Fruit fly (Drosophila melanogaster) whole organism, embryonic: Measurements from ENCODE around the gene brm.

Experiments
- Aef1 ChIP-seq: fragments of 200-800 bp; sonication (Bioruptor generic); IDR thresholded peaks from 3 replicates; pipeline ENCODE4 v1.3.6; 2022; ENCODE audit warnings: missing biosample characterization, missing genetic modification characterization
- Asciz ChIP-seq: fragments of 200-800 bp; sonication (Bioruptor generic); optimal IDR thresholded peaks from 2 replicates; lab custom pipeline; 2017; ENCODE audit warnings: missing biosample characterization, mild to moderate bottlenecking, missing genetic modification characterization, missing genetic modification reagents
- CG10979 ChIP-seq: fragments of 200-800 bp; sonication (Bioruptor generic); optimal IDR thresholded peaks from 2 replicates; lab custom pipeline; 2018; ENCODE audit warnings: missing biosample characterization, mild to moderate bottlenecking, missing genetic modification characterization, moderate library complexity
- CG11696 ChIP-seq: fragments of 200-800 bp; sonication (Bioruptor generic); IDR thresholded peaks from 2 replicates; pipeline ENCODE4 v1.3.6; 2022; ENCODE audit warnings: missing biosample characterization, missing genetic modification characterization
- CG12155 ChIP-seq: fragments of 200-800 bp; sonication (Bioruptor generic); optimal IDR thresholded peaks from 3 replicates; lab custom pipeline; 2016; ENCODE audit warnings: missing biosample characterization, missing genetic modification characterization
- CG13287 ChIP-seq: fragments of 200-800 bp; sonication (Bioruptor generic); IDR thresholded peaks from 2 replicates; pipeline ENCODE4 v1.3.6; 2022; ENCODE audit warnings: missing biosample characterization, missing genetic modification characterization; ENCODE audit not compliant: partially characterized antibody
- CG14441 ChIP-seq: fragments of 200-800 bp; sonication (Bioruptor generic); IDR thresholded peaks from 2 replicates; pipeline ENCODE4 v1.3.6; 2022; ENCODE audit warnings: missing biosample characterization, missing genetic modification characterization
- CG15011 ChIP-seq: fragments of 200-800 bp; sonication (Bioruptor generic); optimal IDR thresholded peaks from 3 replicates; lab custom pipeline; 2018; ENCODE audit warnings: missing biosample characterization, mild to moderate bottlenecking, missing genetic modification characterization
- CG1529 ChIP-seq: fragments of 200-800 bp; sonication (Bioruptor generic); optimal IDR thresholded peaks from 3 replicates; lab custom pipeline; 2018; ENCODE audit warnings: missing biosample characterization, missing genetic modification characterization
- CG15514 ChIP-seq: fragments of 200-800 bp; sonication (Bioruptor generic); optimal IDR thresholded peaks from 3 replicates; lab custom pipeline; 2017; ENCODE audit warnings: missing biosample characterization, missing genetic modification characterization, mild to moderate bottlenecking, moderate library complexity, missing genetic modification reagents
- CG18262 ChIP-seq: fragments of 200-800 bp; optimal IDR thresholded peaks from 3 replicates; lab custom pipeline; 2019; ENCODE audit warnings: missing biosample characterization, mild to moderate bottlenecking, missing genetic modification characterization, moderate library complexity
- CG2678 ChIP-seq: fragments of 200-800 bp; sonication (Bioruptor generic); optimal IDR thresholded peaks from 3 replicates; lab custom pipeline; 2019; ENCODE audit warnings: missing biosample characterization, mild to moderate bottlenecking, missing genetic modification characterization, moderate library complexity
- CG2889 ChIP-seq: fragments of 200-800 bp; sonication (Bioruptor generic); IDR thresholded peaks from 3 replicates; pipeline ENCODE4 v1.3.6; 2022; ENCODE audit warnings: missing biosample characterization, missing genetic modification characterization
- CG32532 ChIP-seq: fragments of 200-800 bp; sonication (Bioruptor generic); IDR thresholded peaks from 2 replicates; pipeline ENCODE4 v1.3.6; 2022; ENCODE audit warnings: missing biosample characterization, missing genetic modification characterization
- CG4360 ChIP-seq: fragments of 200-800 bp; sonication (Bioruptor generic); IDR thresholded peaks from 2 replicates; pipeline ENCODE4 v1.3.6; 2022; ENCODE audit warnings: missing biosample characterization, missing genetic modification characterization
- CG6254 ChIP-seq: fragments of 200-800 bp; sonication (Bioruptor generic); optimal IDR thresholded peaks from 3 replicates; lab custom pipeline; 2017; ENCODE audit warnings: mild to moderate bottlenecking, missing biosample characterization, missing genetic modification reagents, missing genetic modification characterization
- CG8281 ChIP-seq: fragments of 200-800 bp; sonication (Bioruptor generic); optimal IDR thresholded peaks from 2 replicates; lab custom pipeline; 2018; ENCODE audit warnings: missing biosample characterization, mild to moderate bottlenecking, missing genetic modification characterization, moderate library complexity
- CG9727 ChIP-seq: fragments of 200-800 bp; sonication (Bioruptor generic); optimal IDR thresholded peaks from 3 replicates; lab custom pipeline; 2017; ENCODE audit warnings: missing biosample characterization, mild to moderate bottlenecking, missing genetic modification characterization
- Dek ChIP-seq: fragments of 200-800 bp; sonication (Bioruptor generic); optimal IDR thresholded peaks from 3 replicates; lab custom pipeline; 2019; ENCODE audit warnings: missing biosample characterization, mild to moderate bottlenecking, missing genetic modification characterization, moderate library complexity
- E2f2 ChIP-seq: fragments of 200-800 bp; sonication (Bioruptor generic); IDR thresholded peaks from 2 replicates; pipeline ENCODE4 v1.3.6; 2022; ENCODE audit warnings: missing biosample characterization, missing genetic modification characterization
- Fer3 ChIP-seq: fragments of 200-800 bp; sonication (Bioruptor generic); optimal IDR thresholded peaks from 2 replicates; lab custom pipeline; 2018; ENCODE audit warnings: missing biosample characterization, mild to moderate bottlenecking, missing genetic modification characterization, moderate library complexity
- Gug ChIP-seq: fragments of 200-800 bp; sonication (Bioruptor generic); IDR thresholded peaks from 4 replicates; pipeline ENCODE4 v1.3.6; 2022; ENCODE audit warnings: missing biosample characterization, missing genetic modification characterization
- HmgZ ChIP-seq: fragments of 200-800 bp; sonication (Bioruptor generic); optimal IDR thresholded peaks from 2 replicates; lab custom pipeline; 2018; ENCODE audit warnings: missing biosample characterization, mild to moderate bottlenecking, missing genetic modification characterization
- Hr51 ChIP-seq, 2 experiments: fragments of 200-800 bp; sonication (Bioruptor generic); optimal IDR thresholded peaks; 2 replicates in 1 of 2; 3 replicates in 1 of 2; lab custom pipeline; 2016 to 2018; ENCODE audit warnings: missing biosample characterization in 2 of 2, missing genetic modification characterization in 2 of 2, mild to moderate bottlenecking in 1 of 2, moderate library complexity in 1 of 2
- Mrtf ChIP-seq: fragments of 200-800 bp; sonication (Bioruptor generic); IDR thresholded peaks from 3 replicates; pipeline ENCODE4 v1.3.6; 2022; ENCODE audit warnings: missing biosample characterization, missing genetic modification characterization
- Myb ChIP-seq: fragments of 200-800 bp; sonication (Bioruptor generic); optimal IDR thresholded peaks from 2 replicates; lab custom pipeline; 2016; ENCODE audit warnings: missing biosample characterization, missing genetic modification characterization
- PHDP ChIP-seq: fragments of 200-800 bp; sonication (Bioruptor generic); optimal IDR thresholded peaks from 3 replicates; lab custom pipeline; 2018; ENCODE audit warnings: missing biosample characterization, mild to moderate bottlenecking, missing genetic modification characterization, moderate library complexity
- Rfx ChIP-seq: fragments of 200-800 bp; sonication (Bioruptor generic); IDR thresholded peaks from 2 replicates; pipeline ENCODE4 v1.3.6; 2022; ENCODE audit warnings: missing biosample characterization, missing genetic modification characterization
- Stat92E ChIP-seq, 3 experiments: fragments of >200 bp in 2 of 3; fragments of 200-800 bp in 1 of 3; sonication (Bioruptor generic) in 1 of 3; optimal IDR thresholded peaks; 2 replicates each; lab custom pipeline; 2017 to 2019; ENCODE audit warnings: missing biosample characterization in 3 of 3, missing genetic modification characterization in 3 of 3, mild to moderate bottlenecking in 1 of 3, moderate library complexity in 1 of 3
- Tbp ChIP-seq: fragments of >200 bp; optimal IDR thresholded peaks from 2 replicates; lab custom pipeline; 2018; ENCODE audit warnings: missing biosample characterization, missing genetic modification characterization
- bab2 ChIP-seq: fragments of 200-800 bp; sonication (Bioruptor generic); optimal IDR thresholded peaks from 2 replicates; lab custom pipeline; 2016; ENCODE audit warnings: missing biosample characterization, missing genetic modification characterization
- caup ChIP-seq: fragments of 200-800 bp; sonication (Bioruptor generic); optimal IDR thresholded peaks from 3 replicates; lab custom pipeline; 2017; ENCODE audit warnings: missing biosample characterization, mild to moderate bottlenecking, missing genetic modification characterization, moderate library complexity; ENCODE audit not compliant: severe bottlenecking
- cg ChIP-seq: fragments of 200-800 bp; sonication (Bioruptor generic); optimal IDR thresholded peaks from 3 replicates; lab custom pipeline; 2019; ENCODE audit warnings: missing biosample characterization, mild to moderate bottlenecking, missing genetic modification characterization, moderate library complexity
- chif ChIP-seq, 2 experiments: fragments of 200-800 bp; sonication (Bioruptor generic); optimal IDR thresholded peaks; 3 replicates each; lab custom pipeline; 2016; ENCODE audit warnings: missing biosample characterization in 2 of 2, missing genetic modification characterization in 2 of 2
- dysf ChIP-seq: fragments of 200-800 bp; sonication (Bioruptor generic); IDR thresholded peaks from 3 replicates; pipeline ENCODE4 v1.3.6; 2022; ENCODE audit warnings: missing biosample characterization, missing genetic modification characterization
- fd3F ChIP-seq: fragments of 200-800 bp; sonication (Bioruptor generic); optimal IDR thresholded peaks from 2 replicates; lab custom pipeline; 2018; ENCODE audit warnings: missing biosample characterization, mild to moderate bottlenecking, missing genetic modification characterization, moderate library complexity
- ftz-f1 ChIP-seq: fragments of 200-800 bp; sonication (Bioruptor generic); optimal IDR thresholded peaks from 2 replicates; lab custom pipeline; 2016; ENCODE audit warnings: missing biosample characterization, missing genetic modification characterization
- fu2 ChIP-seq: fragments of 200-800 bp; sonication (Bioruptor generic); optimal IDR thresholded peaks from 2 replicates; lab custom pipeline; 2016; ENCODE audit warnings: missing biosample characterization, missing genetic modification characterization
- gem ChIP-seq: fragments of 200-800 bp; sonication (Bioruptor generic); optimal IDR thresholded peaks from 2 replicates; lab custom pipeline; 2019; ENCODE audit warnings: missing biosample characterization, mild to moderate bottlenecking, missing genetic modification characterization, moderate library complexity
- hkb ChIP-seq, 2 experiments: fragments of 200-800 bp in 1 of 2; fragments of >200 bp in 1 of 2; sonication (Bioruptor generic) in 1 of 2; IDR thresholded peaks in 1 of 2; optimal IDR thresholded peaks in 1 of 2; 2 replicates each; pipeline versions ENCODE4 v1.3.6 to Lab custom; 2017 to 2022; ENCODE audit warnings: missing biosample characterization in 1 of 2, missing genetic modification characterization in 1 of 2
- lbe ChIP-seq: fragments of 200-800 bp; sonication (Bioruptor generic); optimal IDR thresholded peaks from 2 replicates; lab custom pipeline; 2016; ENCODE audit warnings: missing biosample characterization, mild to moderate bottlenecking, missing genetic modification characterization
- pho ChIP-seq: fragments of 200-800 bp; sonication (Bioruptor generic); optimal IDR thresholded peaks from 2 replicates; lab custom pipeline; 2016; ENCODE audit warnings: missing biosample characterization, missing genetic modification characterization
- phol ChIP-seq: fragments of 200-800 bp; sonication (Bioruptor generic); optimal IDR thresholded peaks from 3 replicates; lab custom pipeline; 2018; ENCODE audit warnings: missing biosample characterization, mild to moderate bottlenecking, missing genetic modification characterization, moderate library complexity
- run ChIP-seq: fragments of 200-800 bp; sonication (Bioruptor generic); optimal IDR thresholded peaks from 3 replicates; lab custom pipeline; 2018; ENCODE audit warnings: missing biosample characterization, mild to moderate bottlenecking, missing genetic modification characterization
- twi ChIP-seq: fragments of 200-800 bp; optimal IDR thresholded peaks from 2 replicates; lab custom pipeline; 2019; ENCODE audit warnings: missing biosample characterization, mild to moderate bottlenecking, missing genetic modification characterization, moderate library complexity
- z ChIP-seq: fragments of 200-800 bp; sonication (Bioruptor generic); IDR thresholded peaks from 3 replicates; pipeline ENCODE4 v1.3.6; 2022; ENCODE audit warnings: missing biosample characterization, missing genetic modification characterization
- zfh2 ChIP-seq: fragments of 200-800 bp; sonication (Bioruptor generic); optimal IDR thresholded peaks from 2 replicates; lab custom pipeline; 2016; ENCODE audit warnings: missing biosample characterization, missing genetic modification characterization

Gene brm

dm6 chr3L:15999358-16000005 lies 16.8 kb upstream of the brm start (continued):
- TF ChIP-seq ftz-f1 (peak; percentile 58), Hr51 (GFP tag; optimal IDR thresholded peaks at IDR 0.05; lab: Kevin White, UChicago) (peak; percentile 49 to 65), CG10979 (tag; lab: Kevin White, UChicago) (peak; percentile 35), Gug (0 out of 4 replicates have a peak, but pooled peaks have one; percentile 2), CG13287 (peak; percentile 18; the same call in 1 of the 2 replicates), fd3F (GFP tag; lab: Kevin White, UChicago) (peak; percentile 41), Stat92E (GFP tag; optimal IDR thresholded peaks at IDR 0.05; lab: Kevin White, UChicago) (peak in 1 of 3 experiments; percentile 37), CG8281 (tag; lab: Kevin White, UChicago) (peak; percentile 46), hkb (optimal IDR thresholded peaks at IDR 0.05; lab: Kevin White, UChicago) (no peak), hkb (GFP tag; IDR thresholded peaks at IDR 0.05; lab: Robert Waterston, UW) (peak; percentile 49), lbe (GFP tag; lab: Kevin White, UChicago) (no peak), fu2 (GFP tag; lab: Kevin White, UChicago) (peak; percentile 10), dysf (peak; percentile 65; the same call in 1 of the 3 replicates), Myb (GFP tag; lab: Kevin White, UChicago) (no peak), CG6254 (GFP tag; lab: Kevin White, UChicago) (peak; percentile 5), CG32532 (GFP tag; lab: Robert Waterston, UW) (peak; percentile 64; the same call in 1 of the 2 replicates), zfh2 (GFP tag; lab: Kevin White, UChicago) (no peak), twi (peak; percentile 7), CG2678 (tag; lab: Kevin White, UChicago) (peak; percentile 65), bab2 (GFP tag; lab: Kevin White, UChicago) (peak; percentile 50), CG15011 (GFP tag; lab: Kevin White, UChicago) (no peak), Aef1 (GFP tag; lab: Robert Waterston, UW) (0 out of 3 replicates have a peak, but pooled peaks have one; percentile 26), PHDP (tag; lab: Kevin White, UChicago) (peak; percentile 63), chif (GFP tag; optimal IDR thresholded peaks at IDR 0.05; lab: Kevin White, UChicago) (no peak), Mrtf (GFP tag; lab: Robert Waterston, UW) (no peak; the same call in 2 of the 3 replicates), Rfx (GFP tag; lab: Robert Waterston, UW) (peak; percentile 70; the same call in 1 of the 2 replicates), CG2889 (GFP tag; lab: Robert Waterston, UW) (0 out of 3 replicates have a peak, but pooled peaks have one; percentile 35), phol (tag; lab: Kevin White, UChicago) (peak; percentile 30), E2f2 (GFP tag; lab: Robert Waterston, UW) (peak; percentile 43), pho (peak; percentile 13), z (GFP tag; lab: Robert Waterston, UW) (0 out of 3 replicates have a peak, but pooled peaks have one; percentile 25), caup (GFP tag; lab: Kevin White, UChicago) (peak; percentile 64), Fer3 (tag; lab: Kevin White, UChicago) (peak; percentile 53), Dek (tag; lab: Kevin White, UChicago) (peak; percentile 23), Asciz (GFP tag; lab: Kevin White, UChicago) (peak; percentile 38), HmgZ (peak; percentile 43), gem (peak; percentile 74), CG4360 (0 out of 2 replicates have a peak, but pooled peaks have one; percentile 19), run (tag; lab: Kevin White, UChicago) (no peak), Tbp (GFP tag; lab: Kevin White, UChicago) (no peak), CG15514 (peak; percentile 51), CG18262 (tag; lab: Kevin White, UChicago) (peak; percentile 40), CG1529 (GFP tag; lab: Kevin White, UChicago) (no peak), cg (GFP tag; lab: Kevin White, UChicago) (peak; percentile 14), CG11696 (GFP tag; lab: Robert Waterston, UW) (peak; percentile 57), CG12155 (GFP tag; lab: Kevin White, UChicago) (peak; percentile 11), CG9727 (GFP tag; lab: Kevin White, UChicago) (peak; percentile 59), CG14441 (peak; percentile 37)
